Worm (Caenorhabditis elegans): Measurements from ENCODE around the gene C01G12.9.

Gene C01G12.9

ce11 chrII:14626883-14627282 is 48.1 kb downstream of the C01G12.9 start:
- TF ChIP-seq ceh-36 (tag; optimal IDR thresholded peaks at IDR 0.05) (no peak), ama-1 (optimal IDR thresholded peaks at IDR 0.05) (no peak), hmg-4 (GFP tag; optimal IDR thresholded peaks at IDR 0.05) (no peak), tra-4 (tag; optimal IDR thresholded peaks at IDR 0.05) (no peak), B0310.2 (tag; optimal IDR thresholded peaks at IDR 0.05) (no peak), pes-1 (GFP tag; IDR thresholded peaks at IDR 0.05) (no peak), hnd-1 (tag; optimal IDR thresholded peaks at IDR 0.05) (no peak), tbx-11 (GFP tag; IDR thresholded peaks at IDR 0.05) (no peak), tbx-37 (GFP tag; conservative IDR thresholded peaks at IDR 0.05) (no peak), flt-1 (GFP tag; IDR thresholded peaks at IDR 0.05) (no peak), ets-7 (tag; optimal IDR thresholded peaks at IDR 0.05) (no peak), sea-1 (GFP tag; conservative IDR thresholded peaks at IDR 0.05) (no peak), ceh-13 (GFP tag; optimal IDR thresholded peaks at IDR 0.05) (no peak), hmbx-1 (tag; optimal IDR thresholded peaks at IDR 0.05) (no peak), F13C5.2 (tag; optimal IDR thresholded peaks at IDR 0.05) (no peak), aly-1 (tag; optimal IDR thresholded peaks at IDR 0.05) (no peak)

- no peak for TF ChIP-seq hmbx-1 (tag; optimal IDR thresholded peaks at IDR 0.05)
- no peak for TF ChIP-seq tbx-11 (GFP tag; IDR thresholded peaks at IDR 0.05)
- no peak for TF ChIP-seq ets-7 (tag; optimal IDR thresholded peaks at IDR 0.05)
- TF ChIP-seq F13C5.2 (tag; optimal IDR thresholded peaks at IDR 0.05) = no peak
- TF ChIP-seq scrt-1 (GFP tag; IDR thresholded peaks at IDR 0.05) = no peak
- no peak for TF ChIP-seq tbx-37 (GFP tag; conservative IDR thresholded peaks at IDR 0.05)
- no peak for TF ChIP-seq hmg-4 (GFP tag; optimal IDR thresholded peaks at IDR 0.05)
- no peak for TF ChIP-seq ama-1 (optimal IDR thresholded peaks at IDR 0.05)
- no peak for TF ChIP-seq B0310.2 (tag; optimal IDR thresholded peaks at IDR 0.05)
- no peak for TF ChIP-seq sea-1 (GFP tag; conservative IDR thresholded peaks at IDR 0.05)
- no peak for TF ChIP-seq ceh-13 (GFP tag; optimal IDR thresholded peaks at IDR 0.05)
- no peak for TF ChIP-seq hnd-1 (tag; optimal IDR thresholded peaks at IDR 0.05)
- TF ChIP-seq aly-1 (tag; optimal IDR thresholded peaks at IDR 0.05) = no peak
- no peak for TF ChIP-seq tra-4 (tag; optimal IDR thresholded peaks at IDR 0.05)
- TF ChIP-seq pes-1 (GFP tag; IDR thresholded peaks at IDR 0.05) = no peak
- no peak for TF ChIP-seq flt-1 (GFP tag; IDR thresholded peaks at IDR 0.05)
Observed at ce11 chrII:14627330-14627729, 48.5 kb downstream of the C01G12.9 start, which contains the start of gene tag-297. TSS of gene tag-297 (plus strand) at chrII:14627630.

Measured in whole organism, early embryonic.